Fruit fly (Drosophila melanogaster): ENCODE data around the gene t-Grip91.
A peak's percentile ranks its signal among the peaks of the same experiment; 100 is the strongest.

Gene t-Grip91

DNA sequence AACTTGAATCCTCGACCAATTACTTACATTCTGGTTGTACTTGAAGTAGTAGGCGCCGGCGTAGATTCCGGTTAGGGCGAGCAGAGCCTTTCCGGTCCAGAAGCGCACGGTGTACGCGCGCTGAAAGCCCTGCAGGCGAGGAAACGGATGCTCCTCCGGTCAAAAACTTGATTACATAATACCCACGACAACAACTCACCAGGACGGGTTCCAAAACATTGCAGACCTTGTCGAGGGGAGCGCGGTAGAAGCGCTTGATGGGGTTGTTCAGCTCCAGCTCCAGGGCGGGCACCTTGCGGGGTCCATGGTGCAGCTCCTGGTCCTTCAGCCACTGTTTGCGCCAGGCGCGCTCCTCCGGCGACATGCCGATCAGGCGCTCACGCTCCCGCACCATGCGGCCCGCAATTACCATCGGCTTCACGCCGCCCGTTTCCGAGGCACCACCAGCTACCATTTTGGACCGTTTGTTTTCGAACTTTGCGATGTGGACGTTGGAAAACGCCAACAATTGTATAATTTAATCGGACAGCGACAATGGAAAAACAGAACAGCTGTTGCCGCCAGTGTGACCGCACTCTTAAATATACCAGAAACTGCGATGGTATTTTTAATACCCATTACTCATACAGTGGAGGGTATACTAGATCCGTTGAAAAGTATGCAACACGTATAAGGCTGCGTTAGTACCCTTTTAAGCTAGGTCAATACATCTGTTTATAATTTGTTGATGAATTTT lies 33.2 kb upstream of the t-Grip91 start, which contains the start of gene ND-B17 (continued):
- TF ChIP-seq CG14860 (GFP tag; IDR thresholded peaks at IDR 0.05; ENCODE audit: partially characterized antibody) (no peak), Pdp1 (GFP tag; optimal IDR thresholded peaks at IDR 0.05) (peak; percentile 48 to 95), CG11695 (GFP tag; IDR thresholded peaks at IDR 0.05) (no peak), Tbp (GFP tag; optimal IDR thresholded peaks at IDR 0.05) (no peak), CG11560 (tag; IDR thresholded peaks at IDR 0.05) (no peak), CG17186 (GFP tag; optimal IDR thresholded peaks at IDR 0.05) (no peak), Hmr (GFP tag; optimal IDR thresholded peaks at IDR 0.05) (no peak), ato (GFP tag; IDR thresholded peaks at IDR 0.05; ENCODE audit: partially characterized antibody) (0 out of 2 replicates have a peak, but pooled peaks have one; percentile 7), CG8478 (optimal IDR thresholded peaks at IDR 0.05) (no peak), CG11456 (GFP tag; IDR thresholded peaks at IDR 0.05) (peak; percentile 82), CG6683 (GFP tag; optimal IDR thresholded peaks at IDR 0.05) (no peak), aop (GFP tag; IDR thresholded peaks at IDR 0.05) (no peak), CG30431 (GFP tag; optimal IDR thresholded peaks at IDR 0.05) (no peak), oc (tag; optimal IDR thresholded peaks at IDR 0.05) (no peak), nmo (GFP tag; optimal IDR thresholded peaks at IDR 0.05) (peak; percentile 21), yki (optimal IDR thresholded peaks at IDR 0.05) (no peak), gce (GFP tag; IDR thresholded peaks at IDR 0.05) (no peak), CG18262 (tag; optimal IDR thresholded peaks at IDR 0.05) (no peak), Lim3 (GFP tag; IDR thresholded peaks at IDR 0.05) (no peak), Hsf (GFP tag; optimal IDR thresholded peaks at IDR 0.05) (peak; percentile 52), jumu (GFP tag; optimal IDR thresholded peaks at IDR 0.05) (peak; percentile 22), Nf-YC (tag; optimal IDR thresholded peaks at IDR 0.05) (no peak), grn (GFP tag; optimal IDR thresholded peaks at IDR 0.05) (no peak), insv (GFP tag; optimal IDR thresholded peaks at IDR 0.05) (no peak), unpg (GFP tag; optimal IDR thresholded peaks at IDR 0.05) (no peak), CG8359 (GFP tag; optimal IDR thresholded peaks at IDR 0.05; ENCODE audit: borderline replicate concordance) (no peak), CrebB (tag; optimal IDR thresholded peaks at IDR 0.05) (peak; percentile 23), tap (tag; optimal IDR thresholded peaks at IDR 0.05) (no peak), Ptx1 (GFP tag; IDR thresholded peaks at IDR 0.05) (peak; percentile 69), gsb-n (tag; optimal IDR thresholded peaks at IDR 0.05) (no peak), CG10267 (tag; optimal IDR thresholded peaks at IDR 0.05) (peak; percentile 19), tll (GFP tag; optimal IDR thresholded peaks at IDR 0.05) (no peak), Mrtf (GFP tag; IDR thresholded peaks at IDR 0.05) (no peak; the same call in 2 of the 3 replicates), MTF-1 (GFP tag; optimal IDR thresholded peaks at IDR 0.05; ENCODE audit: borderline replicate concordance) (no peak), CG1024 (GFP tag; IDR thresholded peaks at IDR 0.05) (peak; percentile 39; the same call in 1 of the 2 replicates), CG10431 (GFP tag; optimal IDR thresholded peaks at IDR 0.05) (no peak), sug (tag; optimal IDR thresholded peaks at IDR 0.05) (peak; percentile 29), CG9932 (GFP tag; IDR thresholded peaks at IDR 0.05) (peak; percentile 72), CG14050 (GFP tag; IDR thresholded peaks at IDR 0.05) (peak; percentile 22; the same call in 2 of the 3 replicates), CG11085 (GFP tag; IDR thresholded peaks at IDR 0.05) (no peak), btn (GFP tag; optimal IDR thresholded peaks at IDR 0.05) (no peak), CG7357 (GFP tag; IDR thresholded peaks at IDR 0.05) (no peak), h (optimal IDR thresholded peaks at IDR 0.05) (no peak), CG8924 (tag; optimal IDR thresholded peaks at IDR 0.05) (peak; percentile 42), tio (GFP tag; optimal IDR thresholded peaks at IDR 0.05) (no peak), gem (tag; optimal IDR thresholded peaks at IDR 0.05) (no peak), CG15479 (GFP tag; optimal IDR thresholded peaks at IDR 0.05) (no peak), CG13287 (GFP tag; IDR thresholded peaks at IDR 0.05; ENCODE audit: partially characterized antibody) (peak; percentile 59), dysf (GFP tag; IDR thresholded peaks at IDR 0.05) (0 out of 3 replicates have a peak, but pooled peaks have one; percentile 31), PHDP (tag; optimal IDR thresholded peaks at IDR 0.05) (no peak)
